Worm (Caenorhabditis elegans) whole organism, L3 larva: ENCODE results near the gene zyg-9.

ENCODE experiments used
- ZK546.5 ChIP-seq: sonication (generic microtip); optimal IDR thresholded peaks from 2 replicates; lab custom pipeline; 2017; ENCODE audit warnings: missing biosample characterization, missing genetic modification characterization
- ama-1 ChIP-seq: fragments of 150-350 bp; optimal IDR thresholded peaks from 2 replicates; lab custom pipeline; 2018
- ceh-16 ChIP-seq: sonication (generic microtip); optimal IDR thresholded peaks from 2 replicates; lab custom pipeline; 2017; ENCODE audit warnings: missing biosample characterization, missing genetic modification characterization
- ceh-28 ChIP-seq: fragments of 150-350 bp; optimal IDR thresholded peaks from 2 replicates; lab custom pipeline; 2014; ENCODE audit warnings: missing biosample characterization, missing genetic modification reagents, missing genetic modification characterization
- ceh-82 ChIP-seq: fragments of 150-350 bp; optimal IDR thresholded peaks from 2 replicates; lab custom pipeline; 2014; ENCODE audit warnings: missing biosample characterization, missing genetic modification characterization
- ceh-9 ChIP-seq: sonication (generic microtip); optimal IDR thresholded peaks from 2 replicates; lab custom pipeline; 2018; ENCODE audit warnings: missing biosample characterization, missing genetic modification characterization
- egl-27 ChIP-seq: sonication (generic microtip); optimal IDR thresholded peaks from 4 replicates; lab custom pipeline; 2017; ENCODE audit warnings: missing biosample characterization, missing genetic modification reagents, missing genetic modification characterization
- egl-5 ChIP-seq: fragments of 150-350 bp; optimal IDR thresholded peaks from 2 replicates; lab custom pipeline; 2017; ENCODE audit warnings: missing biosample characterization, missing genetic modification reagents, missing genetic modification characterization, inconsistent platforms
- elt-1 ChIP-seq: fragments of 150-350 bp; optimal IDR thresholded peaks from 2 replicates; lab custom pipeline; 2014; ENCODE audit warnings: missing biosample characterization, missing genetic modification characterization
- elt-2 ChIP-seq: sonication (generic microtip); optimal IDR thresholded peaks from 2 replicates; lab custom pipeline; 2016; ENCODE audit warnings: missing genetic modification reagents, mild to moderate bottlenecking, missing genetic modification characterization, missing compliant biosample characterization
- elt-3 ChIP-seq, 3 experiments: fragments of 150-350 bp in 1 of 3; sonication (generic microtip) in 2 of 3; optimal IDR thresholded peaks; 2 replicates in 2 of 3; 4 replicates in 1 of 3; lab custom pipeline; 2014 to 2017; ENCODE audit warnings: missing biosample characterization in 3 of 3, missing genetic modification characterization in 3 of 3
- fkh-2 ChIP-seq: fragments of 150-350 bp; optimal IDR thresholded peaks from 2 replicates; lab custom pipeline; 2014; ENCODE audit warnings: missing biosample characterization, missing genetic modification reagents, missing genetic modification characterization
- fos-1 ChIP-seq: fragments of 150-350 bp; optimal IDR thresholded peaks from 2 replicates; lab custom pipeline; 2014; ENCODE audit warnings: missing biosample characterization, missing genetic modification characterization
- lin-15B ChIP-seq: fragments of 150-350 bp; optimal IDR thresholded peaks from 2 replicates; lab custom pipeline; 2014; ENCODE audit warnings: missing biosample characterization, missing genetic modification characterization
- mdl-1 ChIP-seq: fragments of 150-350 bp; optimal IDR thresholded peaks from 2 replicates; lab custom pipeline; 2014; ENCODE audit warnings: missing biosample characterization, missing genetic modification characterization
- mml-1 ChIP-seq: fragments of 150-350 bp; sonication (generic microtip); optimal IDR thresholded peaks from 3 replicates; lab custom pipeline; 2014; ENCODE audit warnings: missing biosample characterization, missing genetic modification characterization
- nfya-1 ChIP-seq: sonication (generic microtip); optimal IDR thresholded peaks from 2 replicates; lab custom pipeline; 2017; ENCODE audit warnings: missing genetic modification characterization, mild to moderate bottlenecking, missing compliant biosample characterization, antibody characterized with exemption, moderate library complexity; ENCODE audit not compliant: insufficient read depth
- nhr-11 ChIP-seq: fragments of 150-350 bp; optimal IDR thresholded peaks from 2 replicates; lab custom pipeline; 2014; ENCODE audit warnings: missing biosample characterization, missing genetic modification characterization
- nhr-12 ChIP-seq: fragments of 150-350 bp; optimal IDR thresholded peaks from 2 replicates; lab custom pipeline; 2014; ENCODE audit warnings: missing biosample characterization, missing genetic modification characterization
- nhr-23 ChIP-seq: fragments of 150-350 bp; optimal IDR thresholded peaks from 2 replicates; lab custom pipeline; 2014; ENCODE audit warnings: missing biosample characterization, missing genetic modification reagents, missing genetic modification characterization
- nhr-237 ChIP-seq: fragments of 150-350 bp; optimal IDR thresholded peaks from 2 replicates; lab custom pipeline; 2014; ENCODE audit warnings: missing biosample characterization, missing genetic modification characterization
- nhr-25 ChIP-seq: sonication (generic microtip); optimal IDR thresholded peaks from 2 replicates; lab custom pipeline; 2017; ENCODE audit warnings: missing biosample characterization, missing genetic modification characterization
- nhr-28 ChIP-seq: fragments of 150-350 bp; optimal IDR thresholded peaks from 2 replicates; lab custom pipeline; 2014; ENCODE audit warnings: missing biosample characterization, missing genetic modification characterization
- nhr-43 ChIP-seq: sonication (generic microtip); optimal IDR thresholded peaks from 2 replicates; lab custom pipeline; 2016; ENCODE audit warnings: mild to moderate bottlenecking, missing genetic modification characterization, missing compliant biosample characterization; ENCODE audit not compliant: poor library complexity, severe bottlenecking
- nhr-67 ChIP-seq: fragments of 150-350 bp; optimal IDR thresholded peaks from 2 replicates; lab custom pipeline; 2014; ENCODE audit warnings: missing biosample characterization, missing genetic modification characterization
- nhr-76 ChIP-seq: fragments of 150-350 bp; sonication (generic microtip); optimal IDR thresholded peaks from 5 replicates; lab custom pipeline; 2014; ENCODE audit warnings: missing biosample characterization, missing genetic modification characterization
- pha-4 ChIP-seq: fragments of 150-350 bp; optimal IDR thresholded peaks from 2 replicates; lab custom pipeline; 2014; ENCODE audit warnings: missing biosample characterization, missing genetic modification reagents, missing genetic modification characterization
- tbx-2 ChIP-seq: sonication (generic microtip); optimal IDR thresholded peaks from 2 replicates; lab custom pipeline; 2016; ENCODE audit warnings: mild to moderate bottlenecking, missing genetic modification characterization, missing compliant biosample characterization
- unc-39 ChIP-seq: sonication (generic microtip); optimal IDR thresholded peaks from 4 replicates; lab custom pipeline; 2017; ENCODE audit warnings: missing biosample characterization, missing genetic modification characterization
- unc-62 ChIP-seq: fragments of 150-350 bp; sonication (generic microtip); optimal IDR thresholded peaks from 4 replicates; lab custom pipeline; 2014; ENCODE audit warnings: missing biosample characterization, missing genetic modification reagents, missing genetic modification characterization
- zag-1 ChIP-seq: fragments of 150-350 bp; optimal IDR thresholded peaks from 2 replicates; lab custom pipeline; 2014; ENCODE audit warnings: missing biosample characterization, missing genetic modification characterization
- ztf-4 ChIP-seq: fragments of 150-350 bp; optimal IDR thresholded peaks from 2 replicates; lab custom pipeline; 2014; ENCODE audit warnings: missing biosample characterization, missing genetic modification characterization

Gene zyg-9

DNA sequence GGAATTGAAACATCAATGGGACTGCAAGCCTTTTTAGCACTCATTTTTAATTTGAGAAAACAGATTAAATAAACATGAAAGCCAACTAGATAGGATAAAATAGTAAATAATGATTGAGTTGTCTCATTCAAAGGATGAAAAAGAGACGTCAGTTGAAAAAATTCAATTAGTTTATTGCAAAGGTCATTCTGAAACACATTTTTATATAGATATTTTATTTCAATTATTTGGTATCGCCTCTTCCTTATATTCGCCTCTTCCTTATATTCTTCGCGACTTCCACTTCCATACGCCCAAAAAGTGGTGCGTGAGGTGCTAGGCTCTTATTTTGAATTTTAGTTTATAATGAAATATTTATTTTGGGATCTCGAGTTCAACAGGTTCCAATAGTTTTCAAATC, 22.6 kb upstream of the zyg-9 start, which contains the start of gene acp-4:
TSS of gene acp-4 (minus strand) at position 101 of the 400 bp plus-strand sequence.
- no peak for TF ChIP-seq nhr-237
- no peak for TF ChIP-seq pha-4 (tag; lab: Kevin White, UChicago)
- no peak for TF ChIP-seq lin-15B (tag; lab: Kevin White, UChicago)
- TF ChIP-seq ceh-16 (tag; lab: Kevin White, UChicago), result no peak
- TF ChIP-seq ZK546.5, result no peak
- no peak for TF ChIP-seq elt-2 (tag; lab: Kevin White, UChicago)
- TF ChIP-seq unc-39 (tag; lab: Kevin White, UChicago), result no peak
- TF ChIP-seq nhr-28 (tag; lab: Kevin White, UChicago), result no peak
- no peak for TF ChIP-seq ceh-9 (tag; lab: Kevin White, UChicago)
- TF ChIP-seq ama-1 (lab: Kevin White, UChicago), result no peak
- TF ChIP-seq fos-1 (tag; lab: Kevin White, UChicago), result no peak
- no peak for TF ChIP-seq egl-5
- no peak for TF ChIP-seq zag-1
- no peak for TF ChIP-seq nhr-25 (tag; lab: Kevin White, UChicago)
- no peak for TF ChIP-seq elt-3 (tag; optimal IDR thresholded peaks at IDR 0.05; lab: Kevin White, UChicago)
- no peak for TF ChIP-seq tbx-2 (tag; lab: Kevin White, UChicago)
- TF ChIP-seq ztf-4, result no peak

DNA sequence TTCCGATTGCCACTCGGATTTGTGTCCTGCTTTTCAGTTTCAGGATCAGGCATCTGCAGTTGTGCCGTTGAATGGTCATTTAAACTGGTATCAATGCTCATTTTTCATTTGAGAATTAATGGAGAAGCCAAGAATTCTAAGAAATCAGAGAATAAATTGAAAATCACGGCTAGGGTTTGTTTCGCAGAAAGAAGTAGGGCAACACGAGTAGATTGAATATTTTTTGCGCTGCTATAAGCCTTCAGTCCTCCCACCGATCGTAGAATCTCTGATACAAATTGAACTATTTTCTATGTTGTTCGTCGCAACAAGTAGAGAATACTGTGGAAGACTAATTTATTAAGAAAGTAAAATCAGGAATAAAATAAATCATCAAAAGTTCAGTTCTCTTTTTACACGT, 20.6 kb upstream of the zyg-9 start, which contains the start of gene acp-3:
TSS of gene acp-3 (minus strand) at position 101 of the 400 bp plus-strand sequence.
- no peak for TF ChIP-seq ceh-82 (tag; lab: Kevin White, UChicago)

DNA sequence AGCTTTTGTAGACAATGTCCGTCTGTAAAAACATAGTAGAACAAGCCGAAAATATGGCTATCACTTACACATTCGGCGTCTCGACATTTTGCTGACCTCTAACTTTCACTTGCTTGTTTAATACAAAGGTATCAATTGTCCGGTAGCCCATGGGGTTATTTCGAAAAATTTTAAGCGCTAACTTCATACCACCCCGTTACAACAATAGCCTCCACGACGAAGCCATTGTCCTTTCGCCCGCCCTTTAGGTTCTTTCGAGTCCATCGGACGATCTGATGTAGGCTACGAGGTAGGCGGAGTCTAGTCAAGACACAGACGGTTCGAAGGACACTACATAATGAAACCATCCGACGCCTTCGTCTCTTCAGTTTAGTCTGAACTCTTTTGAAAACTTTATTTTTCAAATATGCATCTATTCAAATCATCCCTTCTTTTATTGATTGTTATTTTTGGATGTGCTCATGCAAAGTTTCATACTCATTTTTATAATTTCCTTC, 18.8 kb upstream of the zyg-9 start, which contains the start of gene lips-10:
TSS of gene lips-10 (plus strand) at position 378 of the 497 bp plus-strand sequence.
- TF ChIP-seq nhr-23 (tag; lab: Kevin White, UChicago) (peak; percentile 21), lin-15B (tag; lab: Kevin White, UChicago) (no peak), nhr-25 (tag; lab: Kevin White, UChicago) (peak; percentile 80), zag-1 (no peak)

DNA sequence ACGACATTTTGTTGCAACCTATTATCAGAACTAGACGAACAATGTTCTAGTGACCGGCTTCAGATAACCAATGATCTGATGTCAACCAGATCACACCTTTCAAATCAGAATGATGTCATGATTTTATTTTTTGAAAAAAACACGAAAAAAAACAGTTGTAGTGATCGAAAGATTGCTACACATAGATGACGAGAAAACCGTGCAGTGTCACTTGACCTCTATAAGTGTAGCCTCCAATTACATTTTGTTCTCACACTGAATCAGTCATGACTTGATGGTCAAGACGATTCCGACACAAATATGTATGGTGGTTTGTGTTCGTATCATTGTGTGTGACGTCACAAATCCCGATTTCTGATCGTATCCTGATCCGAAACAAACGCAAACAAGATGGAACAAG, 17.5 kb upstream of the zyg-9 start:
- TF ChIP-seq elt-3 (tag; optimal IDR thresholded peaks at IDR 0.05; lab: Kevin White, UChicago) (peak in 1 of 3 experiments; percentile 41), nhr-23 (tag; lab: Kevin White, UChicago) (peak; percentile 50), nhr-67 (tag; lab: Kevin White, UChicago) (no peak), nhr-43 (peak; percentile 51), nhr-25 (tag; lab: Kevin White, UChicago) (peak; percentile 74)

DNA sequence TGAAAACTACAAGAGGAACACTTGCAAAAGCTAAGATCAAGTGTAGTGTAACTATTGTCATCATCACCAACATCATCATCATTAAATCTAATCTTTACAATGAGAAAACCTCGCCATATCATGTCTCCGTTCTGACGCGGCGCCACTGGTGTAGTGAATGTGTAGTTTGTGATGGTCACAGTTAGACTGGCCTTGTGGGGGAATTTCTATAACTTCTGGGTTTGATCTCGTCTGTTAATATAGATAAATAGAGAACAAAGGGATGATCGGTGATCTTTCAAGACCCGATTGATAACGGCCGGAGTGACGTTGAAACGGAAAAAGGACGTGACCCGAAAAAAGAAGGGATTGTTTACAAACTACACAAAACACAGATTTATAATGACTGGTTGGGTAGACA, 16.8 kb upstream of the zyg-9 start:
- TF ChIP-seq elt-3 (tag; optimal IDR thresholded peaks at IDR 0.05; lab: Kevin White, UChicago) (peak; percentile 31 to 79 (median 77)), mml-1 (tag; lab: Kevin White, UChicago) (no peak), egl-5 (no peak), fos-1 (tag; lab: Kevin White, UChicago) (no peak), unc-39 (tag; lab: Kevin White, UChicago) (no peak), ZK546.5 (no peak), nhr-11 (no peak), nhr-25 (tag; lab: Kevin White, UChicago) (peak; percentile 83), nhr-12 (tag; lab: Kevin White, UChicago) (no peak), unc-62 (GFP tag; lab: Kevin White, UChicago) (peak; percentile 21), fkh-2 (tag; lab: Kevin White, UChicago) (no peak), mdl-1 (peak; percentile 37), ceh-16 (tag; lab: Kevin White, UChicago) (no peak), elt-1 (peak; percentile 62), nhr-43 (peak; percentile 88), ceh-28 (peak; percentile 44), egl-27 (tag; lab: Kevin White, UChicago) (no peak), nhr-237 (no peak), nhr-76 (peak; percentile 28), ama-1 (lab: Kevin White, UChicago) (peak; percentile 58), nhr-23 (tag; lab: Kevin White, UChicago) (peak; percentile 90), ceh-82 (tag; lab: Kevin White, UChicago) (no peak)

DNA sequence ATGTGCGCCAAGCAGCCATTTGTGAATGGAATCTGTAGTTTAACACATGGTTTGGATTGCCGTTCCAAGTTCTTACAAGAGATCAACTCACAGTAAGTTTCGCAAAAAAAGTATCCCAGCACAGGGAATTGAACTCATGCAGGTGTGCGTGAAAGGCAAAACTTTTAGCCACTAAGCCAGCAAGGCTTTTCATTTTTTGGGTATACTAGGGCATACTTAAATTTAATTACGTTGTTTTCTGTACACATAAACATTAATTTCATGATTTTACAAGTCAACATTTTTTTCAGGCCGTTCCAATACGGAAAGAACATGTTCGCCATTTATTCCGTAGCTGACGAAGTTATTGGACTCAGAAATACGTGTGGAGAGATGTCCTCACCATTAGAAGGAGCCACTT, 16.1 kb upstream of the zyg-9 start:
- TF ChIP-seq nfya-1 (no peak), nhr-43 (peak; percentile 33), nhr-23 (tag; lab: Kevin White, UChicago) (peak; percentile 6), elt-1 (no peak), tbx-2 (tag; lab: Kevin White, UChicago) (peak; percentile 18), nhr-11 (no peak)
